Worm (Caenorhabditis elegans) whole organism, early embryonic: ENCODE measurements around the gene nhr-123.

Experiments used
- B0310.2 ChIP-seq: sonication (generic microtip); optimal IDR thresholded peaks from 2 replicates; lab custom pipeline; 2016; ENCODE audit warnings: mild to moderate bottlenecking, missing genetic modification characterization, missing compliant biosample characterization
- F13C5.2 ChIP-seq: sonication (generic microtip); optimal IDR thresholded peaks from 2 replicates; lab custom pipeline; 2017; ENCODE audit warnings: mild to moderate bottlenecking, missing genetic modification characterization, inconsistent platforms, missing compliant biosample characterization
- aly-1 ChIP-seq: sonication (generic microtip); optimal IDR thresholded peaks from 2 replicates; lab custom pipeline; 2016; ENCODE audit warnings: missing genetic modification characterization, missing compliant biosample characterization
- ama-1 ChIP-seq: fragments of 150-350 bp; optimal IDR thresholded peaks from 2 replicates; lab custom pipeline; 2014
- ceh-13 ChIP-seq: fragments of 200-800 bp; sonication (Bioruptor generic); optimal IDR thresholded peaks from 2 replicates; lab custom pipeline; 2018; ENCODE audit warnings: mild to moderate bottlenecking, missing genetic modification characterization, missing compliant biosample characterization
- ceh-36 ChIP-seq: sonication (generic microtip); optimal IDR thresholded peaks from 2 replicates; lab custom pipeline; 2016; ENCODE audit warnings: missing genetic modification characterization, inconsistent platforms, missing compliant biosample characterization
- ets-7 ChIP-seq: sonication (generic microtip); optimal IDR thresholded peaks from 2 replicates; lab custom pipeline; 2016; ENCODE audit warnings: missing genotype, missing genetic modification characterization, missing compliant biosample characterization
- flt-1 ChIP-seq: fragments of 200-800 bp; sonication (Bioruptor generic); IDR thresholded peaks from 2 replicates; pipeline ENCODE4 v1.3.6; 2022; ENCODE audit warnings: missing genetic modification characterization, missing compliant biosample characterization
- hmbx-1 ChIP-seq: sonication (generic microtip); optimal IDR thresholded peaks from 2 replicates; lab custom pipeline; 2016; ENCODE audit warnings: mild to moderate bottlenecking, missing genetic modification characterization, missing compliant biosample characterization
- hmg-4 ChIP-seq: fragments of 200-800 bp; sonication (Bioruptor generic); optimal IDR thresholded peaks from 2 replicates; lab custom pipeline; 2018; ENCODE audit warnings: mild to moderate bottlenecking, missing genetic modification characterization, missing compliant biosample characterization
- hnd-1 ChIP-seq: sonication (generic microtip); optimal IDR thresholded peaks from 2 replicates; lab custom pipeline; 2016; ENCODE audit warnings: missing genetic modification characterization, missing compliant biosample characterization
- pes-1 ChIP-seq: fragments of 200-800 bp; sonication (Bioruptor generic); IDR thresholded peaks from 2 replicates; pipeline ENCODE4 v1.3.6; 2022; ENCODE audit warnings: missing genetic modification reagents, missing genetic modification characterization, missing compliant biosample characterization
- scrt-1 ChIP-seq: fragments of 200-800 bp; sonication (Bioruptor generic); IDR thresholded peaks from 2 replicates; pipeline ENCODE4 v1.3.6; 2022; ENCODE audit warnings: missing genetic modification characterization, missing compliant biosample characterization
- sea-1 ChIP-seq: fragments of 200-800 bp; sonication (Bioruptor generic); conservative IDR thresholded peaks from 2 replicates; pipeline ENCODE4 v1.3.6; 2022; ENCODE audit warnings: missing genetic modification characterization, missing compliant biosample characterization
- tbx-11 ChIP-seq: fragments of 200-800 bp; sonication (Bioruptor generic); IDR thresholded peaks from 2 replicates; pipeline ENCODE4 v1.3.6; 2022; ENCODE audit warnings: missing genetic modification characterization, missing compliant biosample characterization
- tbx-37 ChIP-seq: fragments of 200-800 bp; sonication (Bioruptor generic); conservative IDR thresholded peaks from 2 replicates; pipeline ENCODE4 v1.3.6; 2022; ENCODE audit warnings: missing genetic modification reagents, missing genetic modification characterization, missing compliant biosample characterization
- tra-4 ChIP-seq: sonication (generic microtip); optimal IDR thresholded peaks from 2 replicates; lab custom pipeline; 2017; ENCODE audit warnings: missing genetic modification characterization, missing compliant biosample characterization

Gene nhr-123

ce11 chrV:457839-458238 lies 6.6 kb downstream of the nhr-123 start:
- no peak for TF ChIP-seq ets-7 (tag; lab: Kevin White, UChicago)
- TF ChIP-seq pes-1 (GFP tag; lab: Robert Waterston, UW), result no peak
- no peak for TF ChIP-seq scrt-1 (GFP tag; lab: Robert Waterston, UW)
- no peak for TF ChIP-seq hmg-4 (GFP tag; lab: Kevin White, UChicago)
- TF ChIP-seq hnd-1 (tag; lab: Kevin White, UChicago), result no peak
- no peak for TF ChIP-seq sea-1 (GFP tag; lab: Robert Waterston, UW)
- no peak for TF ChIP-seq ceh-36 (tag; lab: Kevin White, UChicago)
- no peak for TF ChIP-seq tbx-11 (GFP tag; lab: Robert Waterston, UW)
- no peak for TF ChIP-seq tra-4 (tag; lab: Kevin White, UChicago)
- TF ChIP-seq tbx-37 (GFP tag; lab: Robert Waterston, UW), result no peak
- no peak for TF ChIP-seq F13C5.2
- no peak for TF ChIP-seq ama-1 (lab: Kevin White, UChicago)
- no peak for TF ChIP-seq hmbx-1 (tag; lab: Kevin White, UChicago)
- no peak for TF ChIP-seq B0310.2 (tag; lab: Kevin White, UChicago)
- no peak for TF ChIP-seq aly-1 (tag; lab: Kevin White, UChicago)
- no peak for TF ChIP-seq flt-1
- no peak for TF ChIP-seq ceh-13 (GFP tag; lab: Kevin White, UChicago)

DNA sequence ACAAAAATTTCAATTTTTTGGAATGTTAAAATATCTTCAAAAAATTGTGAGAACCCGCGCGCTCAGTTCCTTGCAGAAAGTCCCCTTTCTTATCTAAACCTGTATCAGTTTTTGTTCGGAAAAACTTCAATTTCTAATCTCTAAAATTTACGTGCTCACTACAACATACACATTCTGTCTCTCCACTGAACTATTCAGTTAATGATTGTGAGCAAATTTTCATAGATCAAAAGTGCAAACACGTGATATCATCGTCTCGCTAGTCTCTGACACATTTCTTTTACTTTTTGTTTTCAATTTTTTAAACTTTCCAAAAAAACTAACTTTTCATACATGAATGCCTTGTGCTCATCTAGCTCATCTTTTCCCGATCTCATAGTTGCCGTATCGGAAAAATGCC lies 8.2 kb downstream of the nhr-123 start, which contains the start of gene nhr-203:
TSS of gene nhr-203 (plus strand) at position 332 of the 400 bp plus-strand sequence.
- TF ChIP-seq tra-4 (tag; lab: Kevin White, UChicago), result no peak
- no peak for TF ChIP-seq hnd-1 (tag; lab: Kevin White, UChicago)
- TF ChIP-seq F13C5.2, result no peak
- no peak for TF ChIP-seq ets-7 (tag; lab: Kevin White, UChicago)
- no peak for TF ChIP-seq flt-1
- no peak for TF ChIP-seq scrt-1 (GFP tag; lab: Robert Waterston, UW)
- no peak for TF ChIP-seq tbx-37 (GFP tag; lab: Robert Waterston, UW)
- TF ChIP-seq hmg-4 (GFP tag; lab: Kevin White, UChicago), result no peak
- no peak for TF ChIP-seq hmbx-1 (tag; lab: Kevin White, UChicago)
- TF ChIP-seq ama-1 (lab: Kevin White, UChicago), result no peak
- TF ChIP-seq sea-1 (GFP tag; lab: Robert Waterston, UW), result no peak
- no peak for TF ChIP-seq ceh-13 (GFP tag; lab: Kevin White, UChicago)
- TF ChIP-seq B0310.2 (tag; lab: Kevin White, UChicago), result no peak
- TF ChIP-seq aly-1 (tag; lab: Kevin White, UChicago), result no peak

DNA sequence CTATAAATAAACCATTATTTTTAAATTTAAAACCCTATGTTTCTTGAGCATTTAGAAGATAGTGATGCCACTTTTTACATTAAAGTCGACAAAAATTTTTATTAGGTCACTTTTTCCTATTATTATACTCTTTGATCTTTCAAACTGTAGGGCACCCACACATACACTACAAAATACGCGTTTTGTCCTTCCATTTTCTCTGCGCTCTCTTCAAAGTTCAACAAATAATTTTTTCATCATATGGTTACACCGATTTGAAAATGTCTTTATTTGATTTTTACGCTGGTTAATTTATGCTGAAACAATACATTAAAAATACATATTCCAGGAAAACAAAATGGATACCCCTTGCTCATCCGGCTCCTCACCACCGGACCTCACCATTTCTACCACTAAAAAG lies 11.0 kb downstream of the nhr-123 start, which contains the start of gene nhr-202:
TSS of gene nhr-202 (plus strand) at position 326 of the 400 bp plus-strand sequence.
- TF ChIP-seq hnd-1 (tag; lab: Kevin White, UChicago) (no peak), hmbx-1 (tag; lab: Kevin White, UChicago) (no peak), tbx-11 (GFP tag; lab: Robert Waterston, UW) (no peak), ama-1 (lab: Kevin White, UChicago) (no peak), aly-1 (tag; lab: Kevin White, UChicago) (no peak), flt-1 (no peak), scrt-1 (GFP tag; lab: Robert Waterston, UW) (no peak), hmg-4 (GFP tag; lab: Kevin White, UChicago) (no peak), tra-4 (tag; lab: Kevin White, UChicago) (no peak), sea-1 (GFP tag; lab: Robert Waterston, UW) (no peak), F13C5.2 (no peak), B0310.2 (tag; lab: Kevin White, UChicago) (no peak), ets-7 (tag; lab: Kevin White, UChicago) (no peak), pes-1 (GFP tag; lab: Robert Waterston, UW) (no peak), ceh-36 (tag; lab: Kevin White, UChicago) (no peak), tbx-37 (GFP tag; lab: Robert Waterston, UW) (no peak), ceh-13 (GFP tag; lab: Kevin White, UChicago) (no peak)

ce11 chrV:464800-465199 lies 13.5 kb downstream of the nhr-123 start, which contains the start of gene nhr-201:
Gene nhr-201, plus strand, starts transcription at chrV:464828.
- TF ChIP-seq hmg-4 (GFP tag; lab: Kevin White, UChicago) (no peak), ets-7 (tag; lab: Kevin White, UChicago) (no peak), tbx-37 (GFP tag; lab: Robert Waterston, UW) (no peak), aly-1 (tag; lab: Kevin White, UChicago) (no peak), F13C5.2 (no peak), hnd-1 (tag; lab: Kevin White, UChicago) (no peak), scrt-1 (GFP tag; lab: Robert Waterston, UW) (no peak)

- TF ChIP-seq B0310.2 (tag; lab: Kevin White, UChicago) (no peak), hmg-4 (GFP tag; lab: Kevin White, UChicago) (no peak), ets-7 (tag; lab: Kevin White, UChicago) (no peak)
These were observed 14.1 kb downstream of the nhr-123 start for ce11 chrV:465355-465754.

DNA sequence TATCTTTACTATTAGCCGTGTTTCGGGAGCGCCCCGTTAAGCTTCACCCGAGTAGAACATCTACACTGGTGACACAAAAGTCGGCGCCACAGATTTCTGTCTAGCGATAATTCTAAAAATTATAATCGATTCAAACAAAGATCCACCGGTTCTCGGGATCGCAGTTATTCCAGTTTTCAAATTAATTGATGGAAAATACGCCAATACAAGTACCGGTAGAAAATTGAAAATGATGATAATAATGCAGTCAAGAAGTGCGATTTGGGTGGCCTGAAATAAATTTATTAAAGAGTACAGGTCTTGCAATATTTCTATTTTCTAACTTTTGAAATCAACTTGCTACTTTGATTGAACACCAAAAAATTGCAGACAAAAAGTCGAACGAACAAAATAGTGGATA lies 16.3 kb downstream of the nhr-123 start:
- TF ChIP-seq flt-1 (no peak), pes-1 (GFP tag; lab: Robert Waterston, UW) (no peak), tra-4 (tag; lab: Kevin White, UChicago) (no peak), hnd-1 (tag; lab: Kevin White, UChicago) (no peak), tbx-37 (GFP tag; lab: Robert Waterston, UW) (no peak), hmg-4 (GFP tag; lab: Kevin White, UChicago) (no peak), ets-7 (tag; lab: Kevin White, UChicago) (no peak), tbx-11 (GFP tag; lab: Robert Waterston, UW) (no peak), ama-1 (lab: Kevin White, UChicago) (no peak), scrt-1 (GFP tag; lab: Robert Waterston, UW) (no peak), B0310.2 (tag; lab: Kevin White, UChicago) (no peak), sea-1 (GFP tag; lab: Robert Waterston, UW) (no peak), ceh-13 (GFP tag; lab: Kevin White, UChicago) (no peak), hmbx-1 (tag; lab: Kevin White, UChicago) (no peak), aly-1 (tag; lab: Kevin White, UChicago) (no peak), F13C5.2 (no peak), ceh-36 (tag; lab: Kevin White, UChicago) (no peak)
